Fruit fly (Drosophila melanogaster) whole organism, embryonic: ENCODE data around the gene Dpp10.

ENCODE experiments used
- CG10321 ChIP-seq: fragments of 200-800 bp; sonication (Bioruptor generic); IDR thresholded peaks from 2 replicates; pipeline ENCODE4 v1.3.6; 2022; ENCODE audit warnings: missing biosample characterization, missing genetic modification characterization
- CG10979 ChIP-seq: fragments of 200-800 bp; sonication (Bioruptor generic); optimal IDR thresholded peaks from 2 replicates; lab custom pipeline; 2018; ENCODE audit warnings: missing biosample characterization, mild to moderate bottlenecking, missing genetic modification characterization, moderate library complexity
- CG11398 ChIP-seq: fragments of 200-800 bp; sonication (Bioruptor generic); optimal IDR thresholded peaks from 2 replicates; lab custom pipeline; 2016; ENCODE audit warnings: missing biosample characterization, missing genetic modification characterization
- CG13894 ChIP-seq: fragments of 200-800 bp; sonication (Bioruptor generic); optimal IDR thresholded peaks from 3 replicates; lab custom pipeline; 2018; ENCODE audit warnings: missing biosample characterization, mild to moderate bottlenecking, missing genetic modification characterization, moderate library complexity
- CG14014 ChIP-seq: fragments of 200-800 bp; sonication (Bioruptor generic); IDR thresholded peaks from 2 replicates; pipeline ENCODE4 v1.3.6; 2022; ENCODE audit warnings: missing biosample characterization, missing genetic modification characterization
- CG17328 ChIP-seq: fragments of 200-800 bp; sonication (Bioruptor generic); IDR thresholded peaks from 2 replicates; pipeline ENCODE4 v1.3.6; 2022; ENCODE audit warnings: missing biosample characterization, missing genetic modification characterization
- CG1832 ChIP-seq: fragments of 200-800 bp; sonication (Bioruptor generic); optimal IDR thresholded peaks from 2 replicates; lab custom pipeline; 2017; ENCODE audit warnings: missing biosample characterization, mild to moderate bottlenecking, missing genetic modification characterization, inconsistent platforms
- CG18599 ChIP-seq: fragments of 200-800 bp; sonication (Bioruptor generic); optimal IDR thresholded peaks from 3 replicates; lab custom pipeline; 2017; ENCODE audit warnings: missing biosample characterization, missing genetic modification characterization, mild to moderate bottlenecking, moderate library complexity, missing genetic modification reagents
- CG2202 ChIP-seq: fragments of 200-800 bp; sonication (Bioruptor generic); optimal IDR thresholded peaks from 2 replicates; lab custom pipeline; 2018; ENCODE audit warnings: missing biosample characterization, mild to moderate bottlenecking, missing genetic modification characterization
- CG2875 ChIP-seq: fragments of 200-800 bp; sonication (Bioruptor generic); optimal IDR thresholded peaks from 2 replicates; lab custom pipeline; 2017; ENCODE audit warnings: missing biosample characterization, mild to moderate bottlenecking, missing genetic modification characterization, missing genetic modification reagents
- CG31365 ChIP-seq: fragments of 200-800 bp; sonication (Bioruptor generic); optimal IDR thresholded peaks from 2 replicates; lab custom pipeline; 2018; ENCODE audit warnings: missing biosample characterization, mild to moderate bottlenecking, missing genetic modification characterization
- CG32532 ChIP-seq: fragments of 200-800 bp; sonication (Bioruptor generic); IDR thresholded peaks from 2 replicates; pipeline ENCODE4 v1.3.6; 2022; ENCODE audit warnings: missing biosample characterization, missing genetic modification characterization
- CG34376 ChIP-seq: fragments of 200-800 bp; sonication (Bioruptor generic); optimal IDR thresholded peaks from 2 replicates; lab custom pipeline; 2018; ENCODE audit warnings: missing biosample characterization, mild to moderate bottlenecking, missing genetic modification characterization
- CG3838 ChIP-seq: fragments of 200-800 bp; sonication (Bioruptor generic); optimal IDR thresholded peaks from 3 replicates; lab custom pipeline; 2016; ENCODE audit warnings: missing biosample characterization, missing genetic modification characterization
- CG4360 ChIP-seq: fragments of 200-800 bp; sonication (Bioruptor generic); IDR thresholded peaks from 2 replicates; pipeline ENCODE4 v1.3.6; 2022; ENCODE audit warnings: missing biosample characterization, missing genetic modification characterization
- CG4404 ChIP-seq: fragments of 200-800 bp; sonication (Bioruptor generic); IDR thresholded peaks from 2 replicates; pipeline ENCODE4 v1.3.6; 2022; ENCODE audit warnings: missing biosample characterization, missing genetic modification characterization
- CG5245 ChIP-seq: fragments of 200-800 bp; sonication (Bioruptor generic); optimal IDR thresholded peaks from 3 replicates; lab custom pipeline; 2016; ENCODE audit warnings: missing biosample characterization, missing genetic modification characterization
- CG7556 ChIP-seq: fragments of 200-800 bp; sonication (Bioruptor generic); optimal IDR thresholded peaks from 2 replicates; lab custom pipeline; 2017; ENCODE audit warnings: missing biosample characterization, mild to moderate bottlenecking, missing genetic modification characterization
- CG7745 ChIP-seq: fragments of 200-800 bp; sonication (Bioruptor generic); optimal IDR thresholded peaks from 2 replicates; lab custom pipeline; 2018; ENCODE audit warnings: missing biosample characterization, mild to moderate bottlenecking, missing genetic modification characterization, moderate library complexity
- CG8089 ChIP-seq: fragments of 200-800 bp; sonication (Bioruptor generic); optimal IDR thresholded peaks from 3 replicates; lab custom pipeline; 2016; ENCODE audit warnings: missing biosample characterization, missing genetic modification characterization
- CG8924 ChIP-seq: fragments of 200-800 bp; optimal IDR thresholded peaks from 3 replicates; lab custom pipeline; 2019; ENCODE audit warnings: missing biosample characterization, mild to moderate bottlenecking, missing genetic modification characterization, moderate library complexity
- CG9817 ChIP-seq: fragments of 200-800 bp; sonication (Bioruptor generic); optimal IDR thresholded peaks from 2 replicates; lab custom pipeline; 2018; ENCODE audit warnings: missing biosample characterization, mild to moderate bottlenecking, missing genetic modification characterization, moderate library complexity
- Deaf1 ChIP-seq: fragments of 200-800 bp; optimal IDR thresholded peaks from 3 replicates; lab custom pipeline; 2019; ENCODE audit warnings: missing biosample characterization, mild to moderate bottlenecking, missing genetic modification characterization, moderate library complexity
- Dp ChIP-seq: fragments of 200-800 bp; sonication (Bioruptor generic); optimal IDR thresholded peaks from 2 replicates; lab custom pipeline; 2018; ENCODE audit warnings: missing biosample characterization, mild to moderate bottlenecking, missing genetic modification characterization, moderate library complexity
- H2.0 ChIP-seq: fragments of 200-800 bp; sonication (Bioruptor generic); IDR thresholded peaks from 2 replicates; pipeline ENCODE4 v1.3.6; 2022; ENCODE audit warnings: missing biosample characterization, missing genetic modification characterization
- HLH4C ChIP-seq: fragments of 200-800 bp; sonication (Bioruptor generic); IDR thresholded peaks from 3 replicates; pipeline ENCODE4 v1.3.6; 2022; ENCODE audit warnings: missing biosample characterization, missing genetic modification characterization; ENCODE audit not compliant: partially characterized antibody
- HmgZ ChIP-seq: fragments of 200-800 bp; sonication (Bioruptor generic); optimal IDR thresholded peaks from 2 replicates; lab custom pipeline; 2018; ENCODE audit warnings: missing biosample characterization, mild to moderate bottlenecking, missing genetic modification characterization
- Meics ChIP-seq: fragments of 200-800 bp; sonication (Bioruptor generic); optimal IDR thresholded peaks from 2 replicates; lab custom pipeline; 2017; ENCODE audit warnings: missing biosample characterization, mild to moderate bottlenecking, missing genetic modification characterization
- Nf-YA ChIP-seq: fragments of 200-800 bp; sonication (Bioruptor generic); IDR thresholded peaks from 2 replicates; pipeline ENCODE4 v1.3.6; 2022; ENCODE audit warnings: missing biosample characterization, missing genetic modification characterization
- Ravus ChIP-seq: fragments of 200-800 bp; sonication (Bioruptor generic); IDR thresholded peaks from 2 replicates; pipeline ENCODE4 v1.3.6; 2022; ENCODE audit warnings: missing biosample characterization, missing genetic modification characterization
- TFAM ChIP-seq: fragments of 200-800 bp; sonication (Bioruptor generic); optimal IDR thresholded peaks from 2 replicates; lab custom pipeline; 2017; ENCODE audit warnings: missing biosample characterization, missing genetic modification characterization, inconsistent platforms
- Vsx1 ChIP-seq: fragments of 200-800 bp; sonication (Bioruptor generic); optimal IDR thresholded peaks from 2 replicates; lab custom pipeline; 2017; ENCODE audit warnings: missing biosample characterization, mild to moderate bottlenecking, missing genetic modification characterization, missing genetic modification reagents
- ase ChIP-seq: fragments of 200-800 bp; sonication (Bioruptor generic); IDR thresholded peaks from 3 replicates; pipeline ENCODE4 v1.3.6; 2022; ENCODE audit warnings: missing biosample characterization, missing genetic modification characterization
- ato ChIP-seq: fragments of 200-800 bp; sonication (Bioruptor generic); IDR thresholded peaks from 2 replicates; pipeline ENCODE4 v1.3.6; 2022; ENCODE audit warnings: missing biosample characterization, missing genetic modification characterization; ENCODE audit not compliant: partially characterized antibody
- bab2 ChIP-seq: fragments of 200-800 bp; sonication (Bioruptor generic); optimal IDR thresholded peaks from 2 replicates; lab custom pipeline; 2016; ENCODE audit warnings: missing biosample characterization, missing genetic modification characterization
- ems ChIP-seq: fragments of 200-800 bp; sonication (Bioruptor generic); optimal IDR thresholded peaks from 3 replicates; lab custom pipeline; 2016; ENCODE audit warnings: missing biosample characterization, missing genetic modification characterization
- en ChIP-seq: fragments of 200-800 bp; sonication (Bioruptor generic); optimal IDR thresholded peaks from 2 replicates; lab custom pipeline; 2016; ENCODE audit warnings: missing biosample characterization, missing genetic modification characterization
- gce ChIP-seq: fragments of 200-800 bp; sonication (Bioruptor generic); IDR thresholded peaks from 3 replicates; pipeline ENCODE4 v1.3.6; 2022; ENCODE audit warnings: missing biosample characterization, missing genetic modification characterization
- hbn ChIP-seq: fragments of 200-800 bp; sonication (Bioruptor generic); IDR thresholded peaks from 2 replicates; pipeline ENCODE4 v1.3.6; 2022; ENCODE audit warnings: missing biosample characterization, missing genetic modification characterization; ENCODE audit not compliant: partially characterized antibody
- hth ChIP-seq: fragments of >200 bp; optimal IDR thresholded peaks from 2 replicates; lab custom pipeline; 2017; ENCODE audit warnings: inconsistent platforms
- lov ChIP-seq, 2 experiments: fragments of 200-800 bp in 1 of 2; fragments of >200 bp in 1 of 2; sonication (Bioruptor generic) in 1 of 2; IDR thresholded peaks in 1 of 2; optimal IDR thresholded peaks in 1 of 2; 2 replicates in 1 of 2; 3 replicates in 1 of 2; pipeline versions ENCODE4 v1.3.6 to Lab custom; 2017 to 2022; ENCODE audit warnings: missing biosample characterization in 1 of 2, missing genetic modification characterization in 1 of 2
- luna ChIP-seq: fragments of 200-800 bp; sonication (Bioruptor generic); optimal IDR thresholded peaks from 2 replicates; lab custom pipeline; 2016; ENCODE audit warnings: missing biosample characterization, missing genetic modification characterization
- maf-S ChIP-seq: fragments of 200-800 bp; sonication (Bioruptor generic); optimal IDR thresholded peaks from 2 replicates; lab custom pipeline; 2016; ENCODE audit warnings: missing biosample characterization, missing genetic modification characterization
- mam ChIP-seq: fragments of 200-800 bp; sonication (Bioruptor generic); optimal IDR thresholded peaks from 3 replicates; lab custom pipeline; 2016; ENCODE audit warnings: missing biosample characterization, missing genetic modification characterization
- mirr ChIP-seq: fragments of 200-800 bp; sonication (Bioruptor generic); optimal IDR thresholded peaks from 3 replicates; lab custom pipeline; 2018; ENCODE audit warnings: missing biosample characterization, mild to moderate bottlenecking, missing genetic modification characterization
- nom ChIP-seq: fragments of 200-800 bp; sonication (Bioruptor generic); optimal IDR thresholded peaks from 2 replicates; lab custom pipeline; 2017; ENCODE audit warnings: missing biosample characterization, missing genetic modification characterization, mild to moderate bottlenecking, moderate library complexity, missing genetic modification reagents
- shn ChIP-seq: fragments of 200-800 bp; sonication (Bioruptor generic); optimal IDR thresholded peaks from 3 replicates; lab custom pipeline; 2016; ENCODE audit warnings: missing biosample characterization, missing genetic modification characterization
- sr ChIP-seq: fragments of 200-800 bp; sonication (Bioruptor generic); IDR thresholded peaks from 3 replicates; pipeline ENCODE4 v1.3.6; 2022; ENCODE audit warnings: missing biosample characterization, missing genetic modification characterization
- trh ChIP-seq: fragments of 200-800 bp; sonication (Bioruptor generic); optimal IDR thresholded peaks from 2 replicates; lab custom pipeline; 2016; ENCODE audit warnings: missing biosample characterization, missing genetic modification characterization
- wor ChIP-seq: fragments of 200-800 bp; sonication (Bioruptor generic); IDR thresholded peaks from 2 replicates; pipeline ENCODE4 v1.3.6; 2022; ENCODE audit warnings: missing biosample characterization, missing genetic modification characterization

The Dpp10 gene

dm6 chr2L:6648163-6648628 is 47.3 kb upstream of the Dpp10 start (continued):
- TF ChIP-seq hth (lab: Kevin White, UChicago), result no peak
- TF ChIP-seq HmgZ (tag; lab: Kevin White, UChicago), result peak; percentile 98
- TF ChIP-seq TFAM, result peak; percentile 47
- peak; percentile 95 for TF ChIP-seq CG34376
- peak; percentile 86 for TF ChIP-seq ase (GFP tag; lab: Robert Waterston, UW)
- peak; percentile 96 for TF ChIP-seq CG8924 (tag; lab: Kevin White, UChicago)
- TF ChIP-seq sr (GFP tag; lab: Robert Waterston, UW), result peak; percentile 61; the same call in 2 of the 3 replicates
- peak; percentile 96 for TF ChIP-seq CG3838 (GFP tag; lab: Kevin White, UChicago)
- TF ChIP-seq bab2, result peak; percentile 93
- TF ChIP-seq CG18599 (GFP tag; lab: Kevin White, UChicago), result peak; percentile 97
- peak; percentile 96 for TF ChIP-seq CG7556 (GFP tag; lab: Kevin White, UChicago)
- TF ChIP-seq ems, result peak; percentile 88
- TF ChIP-seq CG2875 (GFP tag; lab: Kevin White, UChicago), result peak; percentile 85
- TF ChIP-seq CG10979 (tag; lab: Kevin White, UChicago), result peak; percentile 93
- no peak; the same call in 1 of the 2 replicates for TF ChIP-seq CG4360 (GFP tag; lab: Robert Waterston, UW)
- peak; percentile 87 for TF ChIP-seq shn (GFP tag; lab: Kevin White, UChicago)
- peak; percentile 88 for TF ChIP-seq wor
- TF ChIP-seq Nf-YA (GFP tag; lab: Robert Waterston, UW), result peak; percentile 65
- peak; percentile 87 for TF ChIP-seq mirr (GFP tag; lab: Kevin White, UChicago)
- peak; percentile 96 for TF ChIP-seq CG9817 (tag; lab: Kevin White, UChicago)
- TF ChIP-seq ato (GFP tag; lab: Robert Waterston, UW), result no peak
- TF ChIP-seq lov (optimal IDR thresholded peaks at IDR 0.05; lab: Kevin White, UChicago), result no peak
- TF ChIP-seq lov (GFP tag; IDR thresholded peaks at IDR 0.05; lab: Robert Waterston, UW), result peak; percentile 86
- TF ChIP-seq CG32532 (GFP tag; lab: Robert Waterston, UW), result peak; percentile 95
- TF ChIP-seq CG13894 (tag; lab: Kevin White, UChicago), result peak; percentile 94
- peak; percentile 94 for TF ChIP-seq trh
- TF ChIP-seq Meics (GFP tag; lab: Kevin White, UChicago), result peak; percentile 97
- peak; percentile 74 for TF ChIP-seq Ravus (GFP tag; lab: Robert Waterston, UW)
- peak; percentile 93 for TF ChIP-seq mam (GFP tag; lab: Kevin White, UChicago)
- TF ChIP-seq Deaf1 (tag; lab: Kevin White, UChicago), result peak; percentile 83
- TF ChIP-seq CG8089 (GFP tag; lab: Kevin White, UChicago), result peak; percentile 83
- peak; percentile 74 for TF ChIP-seq CG31365 (tag; lab: Kevin White, UChicago)
- peak; percentile 90 for TF ChIP-seq en (GFP tag; lab: Kevin White, UChicago)
- TF ChIP-seq CG2202 (tag; lab: Kevin White, UChicago), result peak; percentile 84
- TF ChIP-seq CG17328, result peak; percentile 88
- TF ChIP-seq Vsx1 (GFP tag; lab: Kevin White, UChicago), result peak; percentile 76
- peak; percentile 88 for TF ChIP-seq CG5245
- peak; percentile 67 for TF ChIP-seq luna (GFP tag; lab: Kevin White, UChicago)
- TF ChIP-seq HLH4C (GFP tag; lab: Robert Waterston, UW), result no peak
- peak; percentile 23 for TF ChIP-seq Dp (GFP tag; lab: Kevin White, UChicago)
- TF ChIP-seq CG1832 (GFP tag; lab: Kevin White, UChicago), result no peak
- peak; percentile 91 for TF ChIP-seq H2.0
- no peak for TF ChIP-seq CG7745 (tag; lab: Kevin White, UChicago)
- TF ChIP-seq CG4404 (GFP tag; lab: Robert Waterston, UW), result peak; percentile 88
- TF ChIP-seq CG11398 (GFP tag; lab: Kevin White, UChicago), result peak; percentile 75
- peak; percentile 90 for TF ChIP-seq maf-S (GFP tag; lab: Kevin White, UChicago)
- peak; percentile 75 for TF ChIP-seq CG10321 (GFP tag; lab: Robert Waterston, UW)
- TF ChIP-seq gce (GFP tag; lab: Robert Waterston, UW), result peak; percentile 82
- peak; percentile 71 for TF ChIP-seq nom (GFP tag; lab: Kevin White, UChicago)
- TF ChIP-seq CG14014 (GFP tag; lab: Robert Waterston, UW), result peak; percentile 93
- TF ChIP-seq hbn (GFP tag; lab: Robert Waterston, UW), result no peak
